Worm (Caenorhabditis elegans): Measurements from ENCODE around the gene eif-3.K.

DNA sequence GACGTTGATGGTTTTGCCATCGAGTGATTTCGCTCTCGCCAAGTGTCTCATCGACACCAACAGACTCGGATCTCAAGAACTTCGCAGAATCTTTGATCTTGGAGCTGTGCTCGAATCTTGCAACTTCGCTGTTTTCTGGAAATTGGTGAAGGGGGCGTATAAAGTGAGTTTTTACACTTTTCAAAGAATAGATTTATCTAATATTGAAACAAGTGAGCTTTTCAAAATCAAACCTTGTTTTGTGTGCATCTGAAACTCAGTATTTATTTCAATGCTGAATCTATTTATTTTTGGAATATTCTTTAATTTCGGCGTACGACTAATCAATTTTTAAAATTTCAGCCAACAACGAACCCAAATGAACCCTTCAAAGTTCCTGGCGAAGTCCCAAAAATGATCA, 459 bp downstream of the eif-3.K start:
- TF ChIP-seq cog-1 (tag; optimal IDR thresholded peaks at IDR 0.05) (no peak), ztf-23 (GFP tag; IDR thresholded peaks at IDR 0.05) (no peak), med-1 (GFP tag; optimal IDR thresholded peaks at IDR 0.05; ENCODE audit: insufficient read depth) (no peak)

All from whole organism, midembryonic.